Fruit fly (Drosophila melanogaster): ENCODE measurements around the gene CG9312.

Gene CG9312

dm6 chr3R:13779241-13779683 is 13.7 kb downstream of the CG9312 start, which contains the start of the genes CG42375 and CG9288:
Gene CG42375, plus strand, starts transcription at chr3R:13779624.
Gene CG9288, plus strand, starts transcription at chr3R:13779624.
- TF ChIP-seq Nf-YB (GFP tag; optimal IDR thresholded peaks at IDR 0.05) (no peak), CG1024 (GFP tag; IDR thresholded peaks at IDR 0.05) (peak; percentile 41; the same call in 1 of the 2 replicates), vvl (GFP tag; IDR thresholded peaks at IDR 0.05) (peak; percentile 68), Dll (GFP tag; IDR thresholded peaks at IDR 0.05; ENCODE audit: partially characterized antibody) (no peak), C15 (GFP tag; IDR thresholded peaks at IDR 0.05) (no peak), hkb (optimal IDR thresholded peaks at IDR 0.05) (no peak), hkb (GFP tag; IDR thresholded peaks at IDR 0.05) (peak; percentile 81), fd3F (GFP tag; optimal IDR thresholded peaks at IDR 0.05) (no peak), dmrt99B (tag; optimal IDR thresholded peaks at IDR 0.05) (peak; percentile 83), NC2β (GFP tag; optimal IDR thresholded peaks at IDR 0.05) (peak; percentile 68), CG6689 (GFP tag; IDR thresholded peaks at IDR 0.05) (peak; percentile 70), Taf1 (GFP tag; IDR thresholded peaks at IDR 0.05) (no peak), slou (GFP tag; optimal IDR thresholded peaks at IDR 0.05) (no peak), NK7.1 (GFP tag; optimal IDR thresholded peaks at IDR 0.05) (peak; percentile 59), salm (tag; optimal IDR thresholded peaks at IDR 0.05) (peak; percentile 9), nom (GFP tag; optimal IDR thresholded peaks at IDR 0.05) (no peak), Atf3 (GFP tag; optimal IDR thresholded peaks at IDR 0.05) (no peak), Kr (GFP tag; optimal IDR thresholded peaks at IDR 0.05) (no peak), CG9817 (tag; optimal IDR thresholded peaks at IDR 0.05) (peak; percentile 27), MBD-R2 (GFP tag; IDR thresholded peaks at IDR 0.05) (peak; percentile 51; the same call in 1 of the 2 replicates), CG12155 (GFP tag; optimal IDR thresholded peaks at IDR 0.05) (peak; percentile 5), slbo (GFP tag; IDR thresholded peaks at IDR 0.05) (no peak), CG2120 (GFP tag; optimal IDR thresholded peaks at IDR 0.05) (peak; percentile 55), fd102C (GFP tag; optimal IDR thresholded peaks at IDR 0.05) (no peak), CG5245 (GFP tag; optimal IDR thresholded peaks at IDR 0.05) (peak; percentile 53), ase (GFP tag; IDR thresholded peaks at IDR 0.05) (no peak), lilli (GFP tag; optimal IDR thresholded peaks at IDR 0.05) (peak; percentile 19), CG12659 (GFP tag; optimal IDR thresholded peaks at IDR 0.05) (peak; percentile 34), Neu2 (GFP tag; optimal IDR thresholded peaks at IDR 0.05; ENCODE audit: borderline replicate concordance) (peak; percentile 2), CG31365 (tag; optimal IDR thresholded peaks at IDR 0.05) (no peak), CG2129 (GFP tag; IDR thresholded peaks at IDR 0.05; ENCODE audit: partially characterized antibody) (no peak), CG2678 (tag; optimal IDR thresholded peaks at IDR 0.05) (peak; percentile 67), cwo (GFP tag; optimal IDR thresholded peaks at IDR 0.05) (peak; percentile 55), unpg (GFP tag; optimal IDR thresholded peaks at IDR 0.05) (peak; percentile 78), CG10274 (GFP tag; optimal IDR thresholded peaks at IDR 0.05) (no peak), Doc2 (GFP tag; IDR thresholded peaks at IDR 0.05) (no peak), Lim3 (GFP tag; IDR thresholded peaks at IDR 0.05) (no peak), CG15269 (tag; optimal IDR thresholded peaks at IDR 0.05) (no peak), aop (GFP tag; IDR thresholded peaks at IDR 0.05) (no peak), CG9609 (GFP tag; optimal IDR thresholded peaks at IDR 0.05) (no peak), CkIIα-i1 (GFP tag; IDR thresholded peaks at IDR 0.05) (no peak), tup (GFP tag; optimal IDR thresholded peaks at IDR 0.05) (no peak), pzg (GFP tag; optimal IDR thresholded peaks at IDR 0.05) (peak; percentile 39), otp (GFP tag; IDR thresholded peaks at IDR 0.05) (no peak), zen2 (GFP tag; IDR thresholded peaks at IDR 0.05; ENCODE audit: partially characterized antibody) (no peak), jigr1 (GFP tag; IDR thresholded peaks at IDR 0.05) (0 out of 3 replicates have a peak, but pooled peaks have one; percentile 33), dpn (GFP tag; optimal IDR thresholded peaks at IDR 0.05) (peak; percentile 7 to 17), Scr (GFP tag; IDR thresholded peaks at IDR 0.05; ENCODE audit: partially characterized antibody) (no peak), wdn (GFP tag; IDR thresholded peaks at IDR 0.05) (0 out of 2 replicates have a peak, but pooled peaks have one; percentile 16), CG12219 (GFP tag; optimal IDR thresholded peaks at IDR 0.05) (no peak), CG9215 (GFP tag; IDR thresholded peaks at IDR 0.05) (no peak)

All from whole organism, embryonic.